Fruit fly (Drosophila melanogaster) whole organism, pupa: Measurements from ENCODE around the gene Atat.

ENCODE experiments used
- CG10348 ChIP-seq: fragments of 200-800 bp; sonication (Bioruptor generic); IDR thresholded peaks from 2 replicates; pipeline ENCODE4 v1.3.6; 2022; ENCODE audit warnings: missing biosample characterization, missing genetic modification characterization
- CG12605 ChIP-seq: fragments of 200-800 bp; sonication (Bioruptor generic); IDR thresholded peaks from 2 replicates; pipeline ENCODE4 v1.3.6; 2022; ENCODE audit warnings: missing biosample characterization, missing genetic modification characterization
- CG13204 ChIP-seq: fragments of 200-800 bp; sonication (Bioruptor generic); optimal IDR thresholded peaks from 2 replicates; lab custom pipeline; 2018; ENCODE audit warnings: missing biosample characterization, mild to moderate bottlenecking, missing genetic modification characterization, moderate library complexity
- CG14655 ChIP-seq: fragments of 200-800 bp; sonication (Bioruptor generic); optimal IDR thresholded peaks from 3 replicates; lab custom pipeline; 2017; ENCODE audit warnings: mild to moderate bottlenecking, missing biosample characterization, missing genetic modification reagents, missing genetic modification characterization
- CG15710 ChIP-seq: fragments of 200-800 bp; sonication (Bioruptor generic); optimal IDR thresholded peaks from 2 replicates; lab custom pipeline; 2018; ENCODE audit warnings: missing biosample characterization, mild to moderate bottlenecking, missing genetic modification characterization, moderate library complexity
- CG17806 ChIP-seq: fragments of 200-800 bp; sonication (Bioruptor generic); optimal IDR thresholded peaks from 2 replicates; lab custom pipeline; 2018; ENCODE audit warnings: missing biosample characterization, mild to moderate bottlenecking, missing genetic modification characterization, moderate library complexity
- CG32121 ChIP-seq: fragments of 200-800 bp; sonication (Bioruptor generic); IDR thresholded peaks from 2 replicates; pipeline ENCODE4 v1.3.6; 2022; ENCODE audit warnings: missing biosample characterization, missing genetic modification characterization
- CG34367 ChIP-seq: fragments of 200-800 bp; sonication (Bioruptor generic); optimal IDR thresholded peaks from 2 replicates; lab custom pipeline; 2018; ENCODE audit warnings: missing biosample characterization, mild to moderate bottlenecking, missing genetic modification characterization
- CG4496 ChIP-seq: fragments of 200-800 bp; sonication (Bioruptor generic); IDR thresholded peaks from 3 replicates; pipeline ENCODE4 v1.3.6; 2022; ENCODE audit warnings: missing biosample characterization, missing genetic modification characterization
- CG8159 ChIP-seq: fragments of 200-800 bp; sonication (Bioruptor generic); optimal IDR thresholded peaks from 3 replicates; lab custom pipeline; 2018; ENCODE audit warnings: missing biosample characterization, mild to moderate bottlenecking, missing genetic modification characterization, moderate library complexity
- CG8301 ChIP-seq: fragments of 200-800 bp; sonication (Bioruptor generic); optimal IDR thresholded peaks from 2 replicates; lab custom pipeline; 2018; ENCODE audit warnings: missing biosample characterization, mild to moderate bottlenecking, missing genetic modification characterization
- CG9948 ChIP-seq: fragments of 200-800 bp; sonication (Bioruptor generic); optimal IDR thresholded peaks from 2 replicates; lab custom pipeline; 2018; ENCODE audit warnings: missing biosample characterization, mild to moderate bottlenecking, missing genetic modification characterization, moderate library complexity
- D1 ChIP-seq: fragments of 200-800 bp; sonication (Bioruptor generic); optimal IDR thresholded peaks from 2 replicates; lab custom pipeline; 2018; ENCODE audit warnings: missing biosample characterization, mild to moderate bottlenecking, missing genetic modification characterization, moderate library complexity
- EcR ChIP-seq: fragments of 200-800 bp; sonication (Bioruptor generic); optimal IDR thresholded peaks from 3 replicates; lab custom pipeline; 2019; ENCODE audit warnings: missing biosample characterization, missing genetic modification characterization, mild to moderate bottlenecking, moderate library complexity, missing genetic modification reagents
- Ets98B ChIP-seq: fragments of 200-800 bp; sonication (Bioruptor generic); IDR thresholded peaks from 2 replicates; pipeline ENCODE4 v1.3.6; 2022; ENCODE audit warnings: missing biosample characterization, missing genetic modification characterization
- Pif1A ChIP-seq: fragments of 200-800 bp; sonication (Bioruptor generic); optimal IDR thresholded peaks from 3 replicates; lab custom pipeline; 2016; ENCODE audit warnings: missing biosample characterization, missing genetic modification characterization
- Pif1B ChIP-seq: fragments of 200-800 bp; sonication (Bioruptor generic); optimal IDR thresholded peaks from 3 replicates; lab custom pipeline; 2016; ENCODE audit warnings: missing biosample characterization, missing genetic modification characterization
- Snoo ChIP-seq: fragments of 200-800 bp; sonication (Bioruptor generic); optimal IDR thresholded peaks from 3 replicates; lab custom pipeline; 2017; ENCODE audit warnings: missing biosample characterization, mild to moderate bottlenecking, missing genetic modification characterization, inconsistent platforms
- fd96Ca ChIP-seq: fragments of 200-800 bp; sonication (Bioruptor generic); IDR thresholded peaks from 3 replicates; pipeline ENCODE4 v1.3.6; 2022; ENCODE audit warnings: missing biosample characterization, missing genetic modification characterization
- gl ChIP-seq: fragments of 200-800 bp; sonication (Bioruptor generic); optimal IDR thresholded peaks from 2 replicates; lab custom pipeline; 2018; ENCODE audit warnings: missing biosample characterization, mild to moderate bottlenecking, missing genetic modification characterization
- rn ChIP-seq: fragments of 200-800 bp; sonication (Bioruptor generic); IDR thresholded peaks from 2 replicates; pipeline ENCODE4 v1.3.6; 2022; ENCODE audit warnings: missing biosample characterization, missing genetic modification characterization

The Atat gene

DNA sequence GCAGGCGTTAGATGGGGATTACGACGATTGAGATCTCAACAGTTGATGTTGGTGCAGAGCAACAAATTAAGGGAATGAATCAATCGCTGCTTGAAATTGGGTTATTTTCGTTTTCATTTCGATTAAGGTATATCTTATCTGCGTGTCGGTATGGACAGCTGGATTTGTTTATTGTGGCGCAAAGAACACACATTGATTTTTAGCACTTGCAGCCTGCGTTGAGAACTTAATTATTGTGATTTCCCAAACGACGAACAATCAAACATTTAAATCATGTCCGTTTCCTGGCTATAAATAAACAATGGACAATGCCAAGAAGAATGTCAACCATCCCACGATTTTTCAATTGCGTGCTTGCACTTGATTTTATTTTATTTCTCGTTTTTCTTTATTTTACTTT lies 28.5 kb downstream of the Atat start:
- TF ChIP-seq CG32121 (GFP tag; lab: Robert Waterston, UW): no peak
- TF ChIP-seq CG13204 (GFP tag; lab: Kevin White, UChicago): no peak
- no peak for TF ChIP-seq fd96Ca (GFP tag; lab: Robert Waterston, UW)
- TF ChIP-seq CG17806: no peak
- no peak for TF ChIP-seq Ets98B (GFP tag; lab: Robert Waterston, UW)
- no peak for TF ChIP-seq CG10348 (GFP tag; lab: Robert Waterston, UW)
- TF ChIP-seq CG12605 (GFP tag; lab: Robert Waterston, UW): no peak
- TF ChIP-seq Pif1A: no peak
- TF ChIP-seq Snoo: no peak
- no peak for TF ChIP-seq CG14655 (GFP tag; lab: Kevin White, UChicago)
- TF ChIP-seq CG4496: no peak
- TF ChIP-seq EcR (GFP tag; lab: Kevin White, UChicago): no peak
- no peak for TF ChIP-seq rn (GFP tag; lab: Robert Waterston, UW)
- TF ChIP-seq D1 (tag; lab: Kevin White, UChicago): no peak
- no peak for TF ChIP-seq CG34367 (tag; lab: Kevin White, UChicago)
- TF ChIP-seq CG8301 (tag; lab: Kevin White, UChicago): no peak
- TF ChIP-seq gl (tag; lab: Kevin White, UChicago): no peak

dm6 chr3L:9397156-9397555 lies 29.4 kb downstream of the Atat start:
- TF ChIP-seq rn (GFP tag; lab: Robert Waterston, UW): no peak
- TF ChIP-seq CG4496: peak; percentile 54; the same call in 1 of the 3 replicates
- TF ChIP-seq CG12605 (GFP tag; lab: Robert Waterston, UW): no peak
- TF ChIP-seq gl (tag; lab: Kevin White, UChicago): peak; percentile 49
- peak; percentile 51; the same call in 1 of the 2 replicates for TF ChIP-seq CG32121 (GFP tag; lab: Robert Waterston, UW)
- TF ChIP-seq Pif1A: peak; percentile 29
- TF ChIP-seq CG34367 (tag; lab: Kevin White, UChicago): no peak
- no peak for TF ChIP-seq EcR (GFP tag; lab: Kevin White, UChicago)
- peak; percentile 12 for TF ChIP-seq Pif1B (GFP tag; lab: Kevin White, UChicago)
- no peak for TF ChIP-seq CG13204 (GFP tag; lab: Kevin White, UChicago)
- no peak for TF ChIP-seq CG9948 (tag; lab: Kevin White, UChicago)
- TF ChIP-seq CG15710 (tag; lab: Kevin White, UChicago): no peak
- TF ChIP-seq CG8301 (tag; lab: Kevin White, UChicago): no peak
- peak; percentile 22 for TF ChIP-seq CG14655 (GFP tag; lab: Kevin White, UChicago)
- TF ChIP-seq D1 (tag; lab: Kevin White, UChicago): no peak
- TF ChIP-seq CG10348 (GFP tag; lab: Robert Waterston, UW): no peak
- no peak for TF ChIP-seq CG8159 (tag; lab: Kevin White, UChicago)
- no peak for TF ChIP-seq CG17806
- TF ChIP-seq Snoo: no peak
- no peak for TF ChIP-seq Ets98B (GFP tag; lab: Robert Waterston, UW)
- TF ChIP-seq fd96Ca (GFP tag; lab: Robert Waterston, UW): no peak

- TF ChIP-seq CG9948 (tag; lab: Kevin White, UChicago) (no peak), CG15710 (tag; lab: Kevin White, UChicago) (no peak), CG10348 (GFP tag; lab: Robert Waterston, UW) (no peak), D1 (tag; lab: Kevin White, UChicago) (no peak), CG32121 (GFP tag; lab: Robert Waterston, UW) (no peak), CG12605 (GFP tag; lab: Robert Waterston, UW) (peak; percentile 30; the same call in 1 of the 2 replicates), CG8159 (tag; lab: Kevin White, UChicago) (no peak), Pif1B (GFP tag; lab: Kevin White, UChicago) (no peak), EcR (GFP tag; lab: Kevin White, UChicago) (peak; percentile 33)
Observed at dm6 chr3L:9396704-9397103, 29.9 kb downstream of the Atat start.

DNA sequence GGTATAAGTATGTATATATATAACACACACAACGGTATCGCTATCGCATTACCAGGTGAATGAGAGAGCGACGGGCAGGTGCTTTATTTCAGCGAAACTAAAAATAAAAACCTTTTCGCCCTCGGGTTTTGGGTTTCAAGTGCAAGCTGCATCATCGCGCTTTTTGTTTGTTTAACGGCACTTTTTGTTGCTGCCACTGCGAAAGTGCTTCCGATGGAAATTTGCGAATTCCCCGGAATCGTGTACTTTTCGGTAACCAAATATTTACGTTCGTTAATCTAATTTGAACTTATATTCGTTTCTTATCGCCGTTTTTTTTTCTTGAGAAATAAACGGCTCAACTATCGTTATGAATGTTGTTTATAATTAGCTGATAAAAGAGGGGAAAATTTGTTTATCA lies 30.5 kb downstream of the Atat start:
- TF ChIP-seq fd96Ca (GFP tag; lab: Robert Waterston, UW): no peak

DNA sequence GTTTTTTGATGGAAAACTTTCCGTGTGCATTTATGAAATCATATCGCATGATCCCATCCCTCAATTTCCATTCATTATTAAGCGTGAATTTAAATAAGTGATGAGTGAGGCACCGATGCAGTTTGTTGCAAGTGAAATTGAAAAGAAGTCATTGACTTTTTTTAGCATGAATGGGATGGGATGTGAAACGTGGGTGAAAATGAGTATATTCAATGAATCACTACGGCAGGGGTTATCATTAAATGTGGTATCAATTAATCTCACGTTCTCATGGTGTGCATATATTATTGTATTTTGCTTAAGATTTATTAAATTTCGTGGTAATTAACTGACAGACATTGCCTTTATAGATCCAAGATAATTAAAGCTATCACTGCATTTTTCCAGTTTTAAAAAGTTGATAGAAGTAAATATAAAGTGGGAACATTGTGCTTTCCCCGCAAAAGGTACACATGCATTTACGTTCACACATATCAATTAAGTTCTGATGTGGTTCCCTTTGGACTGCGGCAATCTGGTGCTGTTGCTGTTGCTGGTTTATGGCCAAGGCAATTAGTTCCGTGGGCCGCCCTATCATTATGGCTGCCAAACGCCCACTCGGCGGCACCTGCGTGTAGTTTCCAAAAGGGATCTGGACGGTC lies 35.1 kb downstream of the Atat start:
- TF ChIP-seq EcR (GFP tag; lab: Kevin White, UChicago) (peak; percentile 33), CG13204 (GFP tag; lab: Kevin White, UChicago) (no peak)

- TF ChIP-seq CG13204 (GFP tag; lab: Kevin White, UChicago): no peak
- TF ChIP-seq EcR (GFP tag; lab: Kevin White, UChicago): peak; percentile 76
- TF ChIP-seq CG4496: no peak
- no peak for TF ChIP-seq Snoo
- TF ChIP-seq CG17806: no peak
- TF ChIP-seq CG8159 (tag; lab: Kevin White, UChicago): no peak
Observed at dm6 chr3L:9384445-9385079, 42.0 kb downstream of the Atat start.
